Worm (Caenorhabditis elegans) whole organism, L4 larva: ENCODE measurements around the gene Y57G11C.1142.

Source experiments
- F26F4.8 ChIP-seq: fragments of 200-800 bp; sonication (Bioruptor generic); conservative IDR thresholded peaks from 2 replicates; pipeline ENCODE4 v1.3.6; 2022; ENCODE audit warnings: missing genetic modification characterization, missing compliant biosample characterization
- R02D3.7 ChIP-seq: fragments of 150-350 bp; sonication (generic microtip); optimal IDR thresholded peaks from 3 replicates; lab custom pipeline; 2014; ENCODE audit warnings: missing biosample characterization, missing genetic modification characterization
- T20F7.1 ChIP-seq: fragments of 200-800 bp; sonication (Bioruptor generic); optimal IDR thresholded peaks from 2 replicates; lab custom pipeline; 2018; ENCODE audit warnings: mild to moderate bottlenecking, missing genetic modification characterization, missing compliant biosample characterization
- T26A8.4 ChIP-seq: fragments of 200-800 bp; sonication (Bioruptor generic); IDR thresholded peaks from 2 replicates; pipeline ENCODE4 v1.3.6; 2022; ENCODE audit warnings: missing genetic modification characterization, missing compliant biosample characterization
- Y48G9A.11 ChIP-seq: fragments of 200-800 bp; sonication (Bioruptor generic); IDR thresholded peaks from 2 replicates; pipeline ENCODE4 v1.3.6; 2022; ENCODE audit warnings: missing genetic modification reagents, missing genetic modification characterization, missing compliant biosample characterization
- Y5F2A.4 ChIP-seq: fragments of 200-800 bp; sonication (Bioruptor generic); optimal IDR thresholded peaks from 2 replicates; lab custom pipeline; 2018; ENCODE audit warnings: mild to moderate bottlenecking, missing genetic modification characterization, missing compliant biosample characterization
- Y75B8A.6 ChIP-seq: fragments of 200-800 bp; sonication (Bioruptor generic); IDR thresholded peaks from 2 replicates; pipeline ENCODE4 v1.3.6; 2022; ENCODE audit warnings: missing genetic modification reagents, missing genetic modification characterization, missing compliant biosample characterization
- ZK546.5 ChIP-seq, 2 experiments: sonication (generic microtip); optimal IDR thresholded peaks; 2 replicates each; lab custom pipeline; 2017; ENCODE audit warnings: missing biosample characterization in 2 of 2, missing genetic modification characterization in 2 of 2
- aha-1 ChIP-seq: fragments of 150-350 bp; peaks from one replicate; lab custom pipeline; 2014; ENCODE audit warnings: missing biosample characterization, missing genetic modification characterization
- aly-2 ChIP-seq: sonication (generic microtip); optimal IDR thresholded peaks from 2 replicates; lab custom pipeline; 2018; ENCODE audit warnings: missing biosample characterization, missing genetic modification characterization
- arid-1 ChIP-seq: fragments of 200-800 bp; sonication (Bioruptor generic); conservative IDR thresholded peaks from 2 replicates; pipeline ENCODE4 v1.3.6; 2022; ENCODE audit warnings: missing genetic modification reagents, missing genetic modification characterization, missing compliant biosample characterization
- attf-4 ChIP-seq: sonication (generic microtip); optimal IDR thresholded peaks from 3 replicates; lab custom pipeline; 2017; ENCODE audit warnings: missing biosample characterization, missing genetic modification characterization
- ceh-20 ChIP-seq: fragments of 200-800 bp; sonication (Bioruptor generic); IDR thresholded peaks from 2 replicates; pipeline ENCODE4 v1.3.6; 2022; ENCODE audit warnings: missing genetic modification reagents, missing genetic modification characterization, missing compliant biosample characterization
- ceh-28 ChIP-seq: fragments of 150-350 bp; optimal IDR thresholded peaks from 2 replicates; lab custom pipeline; 2014; ENCODE audit warnings: missing biosample characterization, missing genetic modification reagents, missing genetic modification characterization
- ceh-82 ChIP-seq: sonication (generic microtip); optimal IDR thresholded peaks from 2 replicates; lab custom pipeline; 2017; ENCODE audit warnings: missing biosample characterization, missing genetic modification characterization
- cey-2 ChIP-seq: sonication (generic microtip); optimal IDR thresholded peaks from 3 replicates; lab custom pipeline; 2017; ENCODE audit warnings: missing genetic modification characterization, mild to moderate bottlenecking, missing compliant biosample characterization, antibody characterized with exemption, borderline replicate concordance; ENCODE audit not compliant: insufficient read depth
- daf-16 ChIP-seq, 3 experiments: sonication (generic microtip); optimal IDR thresholded peaks; 2 replicates each; lab custom pipeline; 2016 to 2017; ENCODE audit warnings: missing genetic modification characterization in 3 of 3, missing genetic modification reagents in 3 of 3, mild to moderate bottlenecking in 2 of 3, missing compliant biosample characterization in 2 of 3, missing biosample characterization in 1 of 3, moderate library complexity in 1 of 3
- daf-19 ChIP-seq: fragments of 200-800 bp; sonication (Bioruptor generic); conservative IDR thresholded peaks from 2 replicates; pipeline ENCODE4 v1.3.6; 2022; ENCODE audit warnings: missing genetic modification characterization, missing compliant biosample characterization
- dmd-6 ChIP-seq: fragments of 200-800 bp; sonication (Bioruptor generic); IDR thresholded peaks from 2 replicates; pipeline ENCODE4 v1.3.6; 2022; ENCODE audit warnings: missing genetic modification reagents, missing genetic modification characterization, missing compliant biosample characterization
- dmd-8 ChIP-seq: fragments of 200-800 bp; sonication (Bioruptor generic); IDR thresholded peaks from 2 replicates; pipeline ENCODE4 v1.3.6; 2022; ENCODE audit warnings: missing genetic modification characterization, missing compliant biosample characterization
- dmd-9 ChIP-seq: fragments of 200-800 bp; sonication (Bioruptor generic); IDR thresholded peaks from 2 replicates; pipeline ENCODE4 v1.3.6; 2022; ENCODE audit warnings: missing genetic modification reagents, missing genetic modification characterization, missing compliant biosample characterization
- dpl-1 ChIP-seq: fragments of 150-350 bp; optimal IDR thresholded peaks from 2 replicates; lab custom pipeline; 2014; ENCODE audit warnings: missing biosample characterization, missing genetic modification reagents, missing genetic modification characterization
- egl-43 ChIP-seq: fragments of 200-800 bp; sonication (Bioruptor generic); IDR thresholded peaks from 2 replicates; pipeline ENCODE4 v1.3.6; 2022; ENCODE audit warnings: missing genetic modification reagents, missing genetic modification characterization, missing compliant biosample characterization
- fos-1 ChIP-seq: fragments of 150-350 bp; optimal IDR thresholded peaks from 2 replicates; lab custom pipeline; 2014; ENCODE audit warnings: missing biosample characterization, missing genetic modification characterization
- hlh-30 ChIP-seq: sonication (generic microtip); optimal IDR thresholded peaks from 2 replicates; lab custom pipeline; 2017; ENCODE audit warnings: antibody characterized with exemption, mild to moderate bottlenecking, missing genetic modification characterization, missing compliant biosample characterization; ENCODE audit not compliant: insufficient read depth
- hmg-1.1 ChIP-seq: fragments of 200-800 bp; sonication (Bioruptor generic); IDR thresholded peaks from 2 replicates; pipeline ENCODE4 v1.3.6; 2022; ENCODE audit warnings: missing genetic modification reagents, missing genetic modification characterization, missing compliant biosample characterization
- jun-1 ChIP-seq: fragments of 150-350 bp; optimal IDR thresholded peaks from 2 replicates; lab custom pipeline; 2014; ENCODE audit warnings: missing biosample characterization, missing genetic modification reagents, missing genetic modification characterization
- lin-1 ChIP-seq: fragments of 200-800 bp; sonication (Bioruptor generic); IDR thresholded peaks from 2 replicates; pipeline ENCODE4 v1.3.6; 2022; ENCODE audit warnings: missing genetic modification reagents, missing genetic modification characterization, missing compliant biosample characterization
- lin-29 ChIP-seq: fragments of 200-800 bp; sonication (Bioruptor generic); IDR thresholded peaks from 2 replicates; pipeline ENCODE4 v1.3.6; 2022; ENCODE audit warnings: missing genetic modification reagents, missing genetic modification characterization, missing compliant biosample characterization
- lir-3 ChIP-seq: sonication (generic microtip); optimal IDR thresholded peaks from 2 replicates; lab custom pipeline; 2016; ENCODE audit warnings: mild to moderate bottlenecking, missing genetic modification characterization, missing compliant biosample characterization
- lsy-2 ChIP-seq, 2 experiments: fragments of 150-350 bp in 1 of 2; sonication (generic microtip) in 1 of 2; optimal IDR thresholded peaks; 2 replicates each; lab custom pipeline; 2014 to 2017; ENCODE audit warnings: missing biosample characterization in 2 of 2, missing genetic modification characterization in 2 of 2
- madf-5 ChIP-seq, 2 experiments: fragments of 200-800 bp; sonication (Bioruptor generic); IDR thresholded peaks; 2 replicates each; pipeline ENCODE4 v1.3.6; 2022; ENCODE audit warnings: missing compliant biosample characterization in 2 of 2, missing genetic modification characterization in 2 of 2
- mes-2 ChIP-seq: sonication (generic microtip); optimal IDR thresholded peaks from 2 replicates; lab custom pipeline; 2016; ENCODE audit warnings: missing genotype, mild to moderate bottlenecking, missing genetic modification characterization, missing compliant biosample characterization; ENCODE audit not compliant: poor library complexity, severe bottlenecking
- mxl-3 ChIP-seq: fragments of 200-800 bp; sonication (Bioruptor generic); optimal IDR thresholded peaks from 2 replicates; lab custom pipeline; 2018; ENCODE audit warnings: mild to moderate bottlenecking, missing genetic modification characterization, missing compliant biosample characterization
- nhr-10 ChIP-seq: fragments of 150-350 bp; optimal IDR thresholded peaks from 2 replicates; lab custom pipeline; 2014; ENCODE audit warnings: missing biosample characterization, missing genetic modification characterization
- nhr-25 ChIP-seq: sonication (generic microtip); optimal IDR thresholded peaks from 2 replicates; lab custom pipeline; 2017; ENCODE audit warnings: missing genetic modification characterization, mild to moderate bottlenecking, missing compliant biosample characterization, antibody characterized with exemption, moderate library complexity, borderline replicate concordance; ENCODE audit not compliant: insufficient read depth
- nhr-41 ChIP-seq: fragments of 200-800 bp; sonication (Bioruptor generic); IDR thresholded peaks from 2 replicates; pipeline ENCODE4 v1.3.6; 2022; ENCODE audit warnings: missing genetic modification reagents, missing genetic modification characterization, missing compliant biosample characterization
- nhr-42 ChIP-seq: fragments of 200-800 bp; sonication (Bioruptor generic); IDR thresholded peaks from 2 replicates; pipeline ENCODE4 v1.3.6; 2022; ENCODE audit warnings: missing genetic modification characterization, missing compliant biosample characterization
- nhr-6 ChIP-seq: fragments of 150-350 bp; optimal IDR thresholded peaks from 2 replicates; lab custom pipeline; 2014; ENCODE audit warnings: missing biosample characterization, missing genetic modification characterization
- nhr-76 ChIP-seq: fragments of 150-350 bp; optimal IDR thresholded peaks from 2 replicates; lab custom pipeline; 2014; ENCODE audit warnings: missing biosample characterization, missing genetic modification characterization
- nhr-77 ChIP-seq: fragments of 150-350 bp; optimal IDR thresholded peaks from 2 replicates; lab custom pipeline; 2014; ENCODE audit warnings: missing biosample characterization, missing genetic modification characterization
- saeg-2 ChIP-seq: fragments of 200-800 bp; sonication (Bioruptor generic); IDR thresholded peaks from 2 replicates; pipeline ENCODE4 v1.3.6; 2022; ENCODE audit warnings: missing genetic modification reagents, missing genetic modification characterization, missing compliant biosample characterization
- set-16 ChIP-seq: fragments of 200-800 bp; sonication (Bioruptor generic); IDR thresholded peaks from 2 replicates; pipeline ENCODE4 v1.3.6; 2022; ENCODE audit warnings: missing genetic modification reagents, missing genetic modification characterization, missing compliant biosample characterization
- spr-1 ChIP-seq: sonication (generic microtip); optimal IDR thresholded peaks from 2 replicates; lab custom pipeline; 2016; ENCODE audit warnings: mild to moderate bottlenecking, missing genetic modification characterization, missing compliant biosample characterization
- tag-97 ChIP-seq: fragments of 200-800 bp; sonication (Bioruptor generic); IDR thresholded peaks from 2 replicates; pipeline ENCODE4 v1.3.6; 2022; ENCODE audit warnings: missing genetic modification characterization, missing compliant biosample characterization
- tra-1 ChIP-seq: fragments of 200-800 bp; sonication (Bioruptor generic); IDR thresholded peaks from 2 replicates; pipeline ENCODE4 v1.3.6; 2022; ENCODE audit warnings: missing genetic modification reagents, missing genetic modification characterization, missing compliant biosample characterization
- unc-39 ChIP-seq: sonication (generic microtip); optimal IDR thresholded peaks from 2 replicates; lab custom pipeline; 2017; ENCODE audit warnings: missing biosample characterization, missing genetic modification characterization
- zag-1 ChIP-seq: fragments of 150-350 bp; optimal IDR thresholded peaks from 2 replicates; lab custom pipeline; 2014; ENCODE audit warnings: missing biosample characterization, missing genetic modification characterization
- zip-2 ChIP-seq: fragments of 150-350 bp; optimal IDR thresholded peaks from 2 replicates; lab custom pipeline; 2014; ENCODE audit warnings: missing biosample characterization, missing genetic modification characterization

Y57G11C.1142 gene

DNA sequence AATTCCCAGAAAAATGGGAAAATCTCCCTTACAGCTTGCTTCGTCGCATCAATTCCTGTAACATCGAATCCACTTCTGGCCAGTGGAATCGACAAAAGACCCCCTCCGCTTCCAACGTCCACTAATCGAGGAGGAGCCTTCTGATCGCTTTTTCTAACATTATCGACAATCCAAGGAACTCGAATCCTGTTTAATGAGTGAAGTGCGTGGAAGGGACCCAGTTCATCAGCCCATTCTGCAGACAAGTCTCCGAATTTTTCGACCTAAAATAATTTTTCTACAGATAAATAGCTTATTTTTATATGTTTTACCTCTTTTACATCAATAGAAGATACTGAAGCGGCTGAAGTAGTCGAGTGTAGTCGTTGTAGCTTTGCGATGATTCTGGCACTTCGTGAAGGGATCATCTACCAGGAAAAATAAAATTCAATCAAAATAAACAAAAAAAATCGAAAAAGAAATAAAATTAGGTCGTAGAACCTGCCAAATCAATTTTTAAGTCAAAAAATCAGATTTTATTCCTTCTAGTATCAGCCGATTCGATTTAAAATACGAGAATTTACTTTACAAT is 6.4 kb upstream of the Y57G11C.1142 start, which contains the start of gene coq-3 (continued):
- TF ChIP-seq lin-1 (GFP tag; lab: Robert Waterston, UW) (no peak), daf-16 (GFP tag; optimal IDR thresholded peaks at IDR 0.05; lab: Kevin White, UChicago) (no peak), daf-16 (tag; optimal IDR thresholded peaks at IDR 0.05; lab: Kevin White, UChicago) (no peak), lsy-2 (tag; optimal IDR thresholded peaks at IDR 0.05; lab: Kevin White, UChicago) (peak in 1 of 2 experiments; percentile 12), dmd-9 (GFP tag; lab: Robert Waterston, UW) (no peak), T26A8.4 (0 out of 2 replicates have a peak, but pooled peaks have one; percentile 22), Y5F2A.4 (GFP tag; lab: Kevin White, UChicago) (no peak), aly-2 (no peak), hlh-30 (tag; lab: Kevin White, UChicago) (no peak)

DNA sequence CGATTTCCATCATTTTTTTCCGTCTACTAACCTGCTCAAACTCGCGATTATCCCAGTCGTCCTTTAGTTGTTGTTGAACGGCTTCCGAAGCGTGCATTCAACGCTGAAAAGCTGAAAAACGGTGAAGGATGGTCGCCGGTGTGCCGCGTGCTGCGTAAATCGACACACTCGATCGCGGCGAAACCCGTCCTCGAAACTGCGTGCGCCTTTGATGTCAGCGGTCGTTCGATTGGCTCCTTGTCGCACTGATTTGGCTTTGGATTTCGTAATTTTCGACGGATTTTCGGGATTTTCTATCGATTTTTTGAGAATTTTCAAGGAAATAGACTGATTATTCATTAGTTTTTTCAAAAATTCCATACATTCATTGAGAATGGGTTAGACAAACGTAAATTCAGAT is 5.1 kb upstream of the Y57G11C.1142 start, which contains the start of the genes Y57G11C.1147 and nuo-3:
Y57G11C.1147 (minus strand) TSS at position 161 of the 400 bp plus-strand sequence.
nuo-3 (minus strand) TSS at position 191 of the 400 bp plus-strand sequence.
- no peak for TF ChIP-seq Y48G9A.11 (GFP tag; lab: Robert Waterston, UW)
- TF ChIP-seq lin-29 (GFP tag; lab: Robert Waterston, UW): no peak
- TF ChIP-seq nhr-6 (tag; lab: Kevin White, UChicago): no peak
- no peak for TF ChIP-seq ceh-28
- no peak for TF ChIP-seq nhr-77 (tag; lab: Kevin White, UChicago)
- TF ChIP-seq mes-2 (tag; lab: Kevin White, UChicago): peak; percentile 38
- TF ChIP-seq zip-2 (tag; lab: Kevin White, UChicago): no peak
- no peak for TF ChIP-seq dpl-1
- TF ChIP-seq tag-97 (GFP tag; lab: Robert Waterston, UW): no peak
- no peak for TF ChIP-seq cey-2 (tag; lab: Kevin White, UChicago)
- no peak for TF ChIP-seq Y5F2A.4 (GFP tag; lab: Kevin White, UChicago)
- no peak for TF ChIP-seq daf-16 (GFP tag; optimal IDR thresholded peaks at IDR 0.05; lab: Kevin White, UChicago)
- peak; percentile 15 for TF ChIP-seq daf-16 (tag; optimal IDR thresholded peaks at IDR 0.05; lab: Kevin White, UChicago)
- no peak for TF ChIP-seq saeg-2 (GFP tag; lab: Robert Waterston, UW)
- peak; percentile 26 for TF ChIP-seq aha-1
- TF ChIP-seq nhr-41 (GFP tag; lab: Robert Waterston, UW): no peak
- TF ChIP-seq tra-1: no peak
- TF ChIP-seq ZK546.5 (tag; optimal IDR thresholded peaks at IDR 0.05; lab: Kevin White, UChicago): no peak
- no peak for TF ChIP-seq T20F7.1 (GFP tag; lab: Kevin White, UChicago)
- TF ChIP-seq fos-1: no peak
- TF ChIP-seq egl-43 (GFP tag; lab: Robert Waterston, UW): no peak
- no peak for TF ChIP-seq zag-1
- TF ChIP-seq jun-1: no peak
- TF ChIP-seq unc-39 (tag; lab: Kevin White, UChicago): no peak
- TF ChIP-seq arid-1 (GFP tag; lab: Robert Waterston, UW): no peak
- peak; percentile 29; the same call in 1 of the 2 replicates for TF ChIP-seq set-16 (GFP tag; lab: Robert Waterston, UW)
- peak; percentile 23 for TF ChIP-seq mxl-3 (GFP tag; lab: Kevin White, UChicago)
- TF ChIP-seq nhr-10 (tag; lab: Kevin White, UChicago): no peak
- TF ChIP-seq nhr-76 (tag; lab: Kevin White, UChicago): no peak
- no peak for TF ChIP-seq daf-19 (GFP tag; lab: Robert Waterston, UW)
- TF ChIP-seq nhr-42: no peak
- no peak for TF ChIP-seq ceh-20 (GFP tag; lab: Robert Waterston, UW)
- no peak for TF ChIP-seq spr-1
- no peak for TF ChIP-seq F26F4.8 (GFP tag; lab: Robert Waterston, UW)
- TF ChIP-seq dmd-8 (GFP tag; lab: Robert Waterston, UW): no peak
- TF ChIP-seq dmd-6 (GFP tag; lab: Robert Waterston, UW): no peak
- no peak for TF ChIP-seq ceh-82 (tag; lab: Kevin White, UChicago)
- TF ChIP-seq Y75B8A.6 (GFP tag; lab: Robert Waterston, UW): no peak
- TF ChIP-seq nhr-25 (tag; lab: Kevin White, UChicago): no peak
- peak; percentile 48 for TF ChIP-seq R02D3.7 (tag; lab: Kevin White, UChicago)
- no peak for TF ChIP-seq lir-3 (tag; lab: Kevin White, UChicago)
- no peak for TF ChIP-seq madf-5 (GFP tag; IDR thresholded peaks at IDR 0.05; lab: Robert Waterston, UW)
- no peak for TF ChIP-seq attf-4
- 0 out of 2 replicates have a peak, but pooled peaks have one; percentile 14 for TF ChIP-seq hmg-1.1 (GFP tag; lab: Robert Waterston, UW)
